Fruit fly (Drosophila melanogaster): ENCODE results near the gene lmgA.

dm6 chr2L:8478379-8478778 is 50.0 kb downstream of the lmgA start:
- no peak for TF ChIP-seq CG33557 (GFP tag; optimal IDR thresholded peaks at IDR 0.05)
- no peak for TF ChIP-seq danr (GFP tag; IDR thresholded peaks at IDR 0.05)
- no peak for TF ChIP-seq sc (optimal IDR thresholded peaks at IDR 0.05)
- TF ChIP-seq sc (GFP tag; optimal IDR thresholded peaks at IDR 0.05): no peak
- TF ChIP-seq kni (GFP tag; optimal IDR thresholded peaks at IDR 0.05): peak; percentile 75
- no peak for TF ChIP-seq abd-A (tag; optimal IDR thresholded peaks at IDR 0.05)
- no peak for TF ChIP-seq lilli (GFP tag; optimal IDR thresholded peaks at IDR 0.05)
- TF ChIP-seq Nf-YB (GFP tag; optimal IDR thresholded peaks at IDR 0.05): no peak
- TF ChIP-seq slp2 (GFP tag; optimal IDR thresholded peaks at IDR 0.05): no peak
- TF ChIP-seq gcm (GFP tag; optimal IDR thresholded peaks at IDR 0.05): no peak
